Fruit fly (Drosophila melanogaster) whole organism, adult: ENCODE results near the gene CG14341.

Experiments
- CG11617 ChIP-seq: fragments of 200-800 bp; sonication (Bioruptor generic); optimal IDR thresholded peaks from 2 replicates; lab custom pipeline; 2017; ENCODE audit warnings: mild to moderate bottlenecking, missing biosample characterization, missing genetic modification reagents, missing genetic modification characterization
- CG12768 ChIP-seq: fragments of 200-800 bp; sonication (Bioruptor generic); optimal IDR thresholded peaks from 2 replicates; lab custom pipeline; 2017; ENCODE audit warnings: missing biosample characterization, missing genetic modification characterization, mild to moderate bottlenecking, moderate library complexity, missing genetic modification reagents
- CG1620 ChIP-seq: fragments of 200-800 bp; sonication (Bioruptor generic); optimal IDR thresholded peaks from 2 replicates; lab custom pipeline; 2016; ENCODE audit warnings: missing biosample characterization, missing genetic modification characterization
- CG5204 ChIP-seq: fragments of 200-800 bp; sonication (Bioruptor generic); optimal IDR thresholded peaks from 2 replicates; lab custom pipeline; 2016; ENCODE audit warnings: missing biosample characterization, missing genetic modification characterization
- Hr96 ChIP-seq: fragments of 200-800 bp; sonication (Bioruptor generic); optimal IDR thresholded peaks from 2 replicates; lab custom pipeline; 2016; ENCODE audit warnings: missing biosample characterization, missing genetic modification characterization
- Mnt ChIP-seq: fragments of 200-800 bp; sonication (Bioruptor generic); optimal IDR thresholded peaks from 2 replicates; lab custom pipeline; 2016; ENCODE audit warnings: missing biosample characterization, mild to moderate bottlenecking, missing genetic modification characterization
- bab1 ChIP-seq: fragments of 200-800 bp; sonication (Bioruptor generic); optimal IDR thresholded peaks from 3 replicates; lab custom pipeline; 2019; ENCODE audit warnings: missing biosample characterization, mild to moderate bottlenecking, missing genetic modification characterization, moderate library complexity
- cic ChIP-seq: fragments of 200-800 bp; sonication (Bioruptor generic); optimal IDR thresholded peaks from 2 replicates; lab custom pipeline; 2017; ENCODE audit warnings: missing biosample characterization, mild to moderate bottlenecking, missing genetic modification characterization, moderate library complexity
- cnc ChIP-seq, 2 experiments: fragments of >200 bp; optimal IDR thresholded peaks; 2 replicates each; lab custom pipeline; 2017
- kay ChIP-seq: fragments of 200-800 bp; sonication (Bioruptor generic); peaks from one replicate; lab custom pipeline; 2016; ENCODE audit warnings: missing biosample characterization, missing genetic modification characterization, borderline replicate concordance
- ovo ChIP-seq: fragments of 200-800 bp; sonication (Bioruptor generic); optimal IDR thresholded peaks from 2 replicates; lab custom pipeline; 2016; ENCODE audit warnings: missing biosample characterization, missing genetic modification characterization

dm6 chr2L:1157679-1158518 is 8.4 kb upstream of the CG14341 start, which contains the start of gene capt:
- TF ChIP-seq CG12768 (GFP tag; lab: Kevin White, UChicago), result no peak
- no peak for TF ChIP-seq kay
- no peak for TF ChIP-seq CG5204 (GFP tag; lab: Kevin White, UChicago)
- peak; percentile 7 for TF ChIP-seq Hr96 (GFP tag; lab: Kevin White, UChicago)
- TF ChIP-seq bab1 (GFP tag; lab: Kevin White, UChicago), result no peak
- no peak for TF ChIP-seq CG11617 (GFP tag; lab: Kevin White, UChicago)
- peak; percentile 39 for TF ChIP-seq cic (GFP tag; lab: Kevin White, UChicago)
- TF ChIP-seq cnc (optimal IDR thresholded peaks at IDR 0.05; lab: Kevin White, UChicago), result no peak
- peak; percentile 75 for TF ChIP-seq Mnt (GFP tag; lab: Kevin White, UChicago)
- peak; percentile 6 for TF ChIP-seq CG1620 (GFP tag; lab: Kevin White, UChicago)
- TF ChIP-seq ovo (GFP tag; lab: Kevin White, UChicago), result peak; percentile 87
